Worm (Caenorhabditis elegans) whole organism, young adult: ENCODE data around the gene W09D6.4.

ENCODE experiments used
- B0019.2 ChIP-seq: fragments of 200-800 bp; sonication (Bioruptor generic); conservative IDR thresholded peaks from 2 replicates; pipeline ENCODE4 v1.3.6; 2022; ENCODE audit warnings: missing genetic modification reagents, missing genetic modification characterization, missing compliant biosample characterization
- B0261.1 ChIP-seq: sonication (generic microtip); optimal IDR thresholded peaks from 2 replicates; lab custom pipeline; 2016; ENCODE audit warnings: mild to moderate bottlenecking, missing genetic modification characterization, moderate library complexity, missing compliant biosample characterization
- F10E7.11 ChIP-seq: sonication (generic microtip); optimal IDR thresholded peaks from 2 replicates; lab custom pipeline; 2017; ENCODE audit warnings: mild to moderate bottlenecking, missing genetic modification characterization, moderate library complexity, missing compliant biosample characterization
- F23B12.7 ChIP-seq: sonication (generic microtip); optimal IDR thresholded peaks from 2 replicates; lab custom pipeline; 2017; ENCODE audit warnings: missing genetic modification characterization, mild to moderate bottlenecking, missing compliant biosample characterization, antibody characterized with exemption, moderate library complexity; ENCODE audit not compliant: insufficient read depth
- F37B4.10 ChIP-seq: fragments of 200-800 bp; sonication (Bioruptor generic); IDR thresholded peaks from 2 replicates; pipeline ENCODE4 v1.3.6; 2022; ENCODE audit warnings: missing genetic modification characterization, missing compliant biosample characterization
- F39B2.1 ChIP-seq: fragments of 200-800 bp; sonication (Bioruptor generic); IDR thresholded peaks from 2 replicates; pipeline ENCODE4 v1.3.6; 2022; ENCODE audit warnings: missing genetic modification reagents, missing genetic modification characterization, missing compliant biosample characterization
- F49E8.2 ChIP-seq: sonication (generic microtip); optimal IDR thresholded peaks from 3 replicates; lab custom pipeline; 2017; ENCODE audit warnings: missing genetic modification characterization, mild to moderate bottlenecking, missing compliant biosample characterization, antibody characterized with exemption, moderate library complexity; ENCODE audit not compliant: insufficient read depth
- T07F8.4 ChIP-seq: sonication (generic microtip); optimal IDR thresholded peaks from 2 replicates; lab custom pipeline; 2016; ENCODE audit warnings: mild to moderate bottlenecking, missing genetic modification characterization, moderate library complexity, missing compliant biosample characterization
- Y53F4B.3 ChIP-seq: fragments of 200-800 bp; sonication (Bioruptor generic); IDR thresholded peaks from 2 replicates; pipeline ENCODE4 v1.3.6; 2022; ENCODE audit warnings: missing genetic modification reagents, missing genetic modification characterization, missing compliant biosample characterization
- Y53G8AR.9 ChIP-seq: fragments of 200-800 bp; sonication (Bioruptor generic); conservative IDR thresholded peaks from 2 replicates; pipeline ENCODE4 v1.3.6; 2022; ENCODE audit warnings: missing genetic modification reagents, missing genetic modification characterization, missing compliant biosample characterization
- Y56A3A.18 ChIP-seq: fragments of 200-800 bp; sonication (Bioruptor generic); IDR thresholded peaks from 2 replicates; pipeline ENCODE4 v1.3.6; 2022; ENCODE audit warnings: missing genetic modification reagents, missing genetic modification characterization, missing compliant biosample characterization
- Y95B8A.8 ChIP-seq: fragments of 200-800 bp; sonication (Bioruptor generic); IDR thresholded peaks from 2 replicates; pipeline ENCODE4 v1.3.6; 2022; ENCODE audit warnings: missing genetic modification reagents, missing genetic modification characterization, missing compliant biosample characterization
- ZK185.1 ChIP-seq: sonication (generic microtip); optimal IDR thresholded peaks from 2 replicates; lab custom pipeline; 2016; ENCODE audit warnings: mild to moderate bottlenecking, missing genetic modification characterization, missing compliant biosample characterization; ENCODE audit not compliant: poor library complexity, severe bottlenecking
- atf-7 ChIP-seq: sonication (generic microtip); optimal IDR thresholded peaks from 2 replicates; lab custom pipeline; 2017; ENCODE audit warnings: mild to moderate bottlenecking, missing genetic modification characterization, missing compliant biosample characterization
- attf-3 ChIP-seq: fragments of 200-800 bp; sonication (Bioruptor generic); conservative IDR thresholded peaks from 2 replicates; pipeline ENCODE4 v1.3.6; 2022; ENCODE audit warnings: missing genetic modification reagents, missing genetic modification characterization, missing compliant biosample characterization
- cebp-1 ChIP-seq, 2 experiments: fragments of 200-800 bp in 1 of 2; sonication (Bioruptor generic) in 1 of 2; sonication (generic microtip) in 1 of 2; IDR thresholded peaks in 1 of 2; optimal IDR thresholded peaks in 1 of 2; 2 replicates each; pipeline versions ENCODE4 v1.3.6 to Lab custom; 2017 to 2022; ENCODE audit warnings: missing compliant biosample characterization in 2 of 2, missing genetic modification characterization in 2 of 2, mild to moderate bottlenecking in 1 of 2, missing genetic modification reagents in 1 of 2, moderate library complexity in 1 of 2
- cebp-2 ChIP-seq: fragments of 200-800 bp; sonication (Bioruptor generic); IDR thresholded peaks from 2 replicates; pipeline ENCODE4 v1.3.6; 2022; ENCODE audit warnings: missing genetic modification characterization, missing compliant biosample characterization
- ceh-79 ChIP-seq: sonication (generic microtip); optimal IDR thresholded peaks from 2 replicates; lab custom pipeline; 2017; ENCODE audit warnings: mild to moderate bottlenecking, missing genetic modification characterization, missing compliant biosample characterization
- dox-1 ChIP-seq: fragments of 200-800 bp; sonication (Bioruptor generic); IDR thresholded peaks from 2 replicates; pipeline ENCODE4 v1.3.6; 2022; ENCODE audit warnings: missing genetic modification reagents, missing genetic modification characterization, missing compliant biosample characterization
- fkh-3 ChIP-seq: sonication (generic microtip); optimal IDR thresholded peaks from 2 replicates; lab custom pipeline; 2016; ENCODE audit warnings: mild to moderate bottlenecking, missing genetic modification characterization, missing compliant biosample characterization
- hlh-12 ChIP-seq: sonication (generic microtip); optimal IDR thresholded peaks from 2 replicates; lab custom pipeline; 2016; ENCODE audit warnings: missing genetic modification characterization, missing compliant biosample characterization
- let-526 ChIP-seq: fragments of 200-800 bp; sonication (Bioruptor generic); IDR thresholded peaks from 2 replicates; pipeline ENCODE4 v1.3.6; 2022; ENCODE audit warnings: missing genetic modification reagents, missing genetic modification characterization, missing compliant biosample characterization
- let-607 ChIP-seq, 2 experiments: fragments of 200-800 bp in 1 of 2; sonication (Bioruptor generic) in 1 of 2; sonication (generic microtip) in 1 of 2; optimal IDR thresholded peaks; 2 replicates each; lab custom pipeline; 2016 to 2018; ENCODE audit warnings: mild to moderate bottlenecking in 2 of 2, missing compliant biosample characterization in 2 of 2, missing genetic modification characterization in 2 of 2, moderate library complexity in 2 of 2, missing genotype in 1 of 2
- lin-26 ChIP-seq: fragments of 200-800 bp; sonication (Bioruptor generic); IDR thresholded peaks from 2 replicates; pipeline ENCODE4 v1.3.6; 2022; ENCODE audit warnings: missing genetic modification reagents, missing genetic modification characterization, missing compliant biosample characterization
- lin-35 ChIP-seq, 3 experiments: fragments of 150-350 bp in 2 of 3; sonication (generic microtip) in 1 of 3; optimal IDR thresholded peaks; 2 replicates each; lab custom pipeline; 2014 to 2018; ENCODE audit warnings: missing biosample characterization in 3 of 3, missing genetic modification characterization in 3 of 3, missing genetic modification reagents in 3 of 3
- lin-54 ChIP-seq: fragments of 200-800 bp; sonication (Bioruptor generic); optimal IDR thresholded peaks from 2 replicates; lab custom pipeline; 2018; ENCODE audit warnings: mild to moderate bottlenecking, missing genetic modification characterization, missing compliant biosample characterization
- lsl-1 ChIP-seq: fragments of 200-800 bp; sonication (Bioruptor generic); optimal IDR thresholded peaks from 2 replicates; lab custom pipeline; 2018; ENCODE audit warnings: mild to moderate bottlenecking, missing genetic modification characterization, moderate library complexity, missing compliant biosample characterization
- madf-6 ChIP-seq: fragments of 200-800 bp; sonication (Bioruptor generic); IDR thresholded peaks from 2 replicates; pipeline ENCODE4 v1.3.6; 2022; ENCODE audit warnings: missing genetic modification reagents, missing genetic modification characterization, missing compliant biosample characterization
- mcd-1 ChIP-seq: fragments of 200-800 bp; sonication (Bioruptor generic); IDR thresholded peaks from 2 replicates; pipeline ENCODE4 v1.3.6; 2022; ENCODE audit warnings: missing genetic modification reagents, missing genetic modification characterization, missing compliant biosample characterization
- mel-28 ChIP-seq: sonication (generic microtip); optimal IDR thresholded peaks from 2 replicates; lab custom pipeline; 2016; ENCODE audit warnings: borderline replicate concordance, mild to moderate bottlenecking, missing genetic modification characterization, missing compliant biosample characterization
- nfyb-1 ChIP-seq: fragments of 200-800 bp; sonication (Bioruptor generic); IDR thresholded peaks from 2 replicates; pipeline ENCODE4 v1.3.6; 2022; ENCODE audit warnings: missing genetic modification reagents, missing genetic modification characterization, missing compliant biosample characterization
- nhr-27 ChIP-seq: fragments of 200-800 bp; sonication (Bioruptor generic); optimal IDR thresholded peaks from 2 replicates; lab custom pipeline; 2018; ENCODE audit warnings: mild to moderate bottlenecking, missing genetic modification characterization, moderate library complexity, missing compliant biosample characterization
- nhr-80 ChIP-seq: sonication (generic microtip); optimal IDR thresholded peaks from 2 replicates; lab custom pipeline; 2016; ENCODE audit warnings: missing genetic modification characterization, missing compliant biosample characterization
- pha-4 ChIP-seq: fragments of 150-350 bp; sonication (generic microtip); optimal IDR thresholded peaks from 2 replicates; lab custom pipeline; 2014; ENCODE audit warnings: missing biosample characterization, missing genetic modification reagents, missing genetic modification characterization
- rec-8 ChIP-seq, 2 experiments: sonication (generic microtip); optimal IDR thresholded peaks; 2 replicates each; lab custom pipeline; 2016; ENCODE audit warnings: mild to moderate bottlenecking in 2 of 2, missing genetic modification characterization in 2 of 2, missing genetic modification reagents in 2 of 2, missing genotype in 2 of 2, missing biosample characterization in 1 of 2, missing compliant biosample characterization in 1 of 2, moderate library complexity in 1 of 2
- repo-1 ChIP-seq: sonication (generic microtip); optimal IDR thresholded peaks from 2 replicates; lab custom pipeline; 2017; ENCODE audit warnings: mild to moderate bottlenecking, missing genetic modification characterization, missing compliant biosample characterization
- snpc-1.1 ChIP-seq: sonication (generic microtip); optimal IDR thresholded peaks from 2 replicates; lab custom pipeline; 2017; ENCODE audit warnings: missing genetic modification characterization, mild to moderate bottlenecking, missing compliant biosample characterization, antibody characterized with exemption, moderate library complexity, missing genotype, missing genetic modification reagents; ENCODE audit not compliant: insufficient read depth
- snpc-1.3 ChIP-seq: sonication (generic microtip); optimal IDR thresholded peaks from 2 replicates; lab custom pipeline; 2017; ENCODE audit warnings: missing genetic modification characterization, mild to moderate bottlenecking, missing compliant biosample characterization, antibody characterized with exemption, moderate library complexity, missing genotype, missing genetic modification reagents; ENCODE audit not compliant: insufficient read depth
- snpc-3.4 ChIP-seq: sonication (generic microtip); optimal IDR thresholded peaks from 2 replicates; lab custom pipeline; 2017; ENCODE audit warnings: missing genetic modification characterization, mild to moderate bottlenecking, missing compliant biosample characterization, antibody characterized with exemption, moderate library complexity, missing genotype, missing genetic modification reagents
- somi-1 ChIP-seq: fragments of 200-800 bp; sonication (Bioruptor generic); optimal IDR thresholded peaks from 2 replicates; lab custom pipeline; 2018; ENCODE audit warnings: mild to moderate bottlenecking, missing genetic modification characterization, missing compliant biosample characterization
- tbp1 ChIP-seq: fragments of 200-800 bp; sonication (Bioruptor generic); optimal IDR thresholded peaks from 2 replicates; lab custom pipeline; 2018; ENCODE audit warnings: mild to moderate bottlenecking, missing genetic modification characterization, missing compliant biosample characterization
- unc-130 ChIP-seq: sonication (generic microtip); optimal IDR thresholded peaks from 2 replicates; lab custom pipeline; 2016; ENCODE audit warnings: missing genetic modification reagents, missing genetic modification characterization, missing compliant biosample characterization
- ztf-18 ChIP-seq: sonication (generic microtip); optimal IDR thresholded peaks from 2 replicates; lab custom pipeline; 2016; ENCODE audit warnings: missing genotype, mild to moderate bottlenecking, missing genetic modification characterization, missing compliant biosample characterization
- ztf-25 ChIP-seq: fragments of 200-800 bp; sonication (Bioruptor generic); IDR thresholded peaks from 2 replicates; pipeline ENCODE4 v1.3.6; 2022; ENCODE audit warnings: missing genetic modification reagents, missing genetic modification characterization, missing compliant biosample characterization
- ztf-3 ChIP-seq: fragments of 200-800 bp; sonication (Bioruptor generic); optimal IDR thresholded peaks from 2 replicates; lab custom pipeline; 2018; ENCODE audit warnings: mild to moderate bottlenecking, missing genetic modification characterization, missing compliant biosample characterization

Gene W09D6.4

ce11 chrIII:11063259-11063658, 16.3 kb upstream of the W09D6.4 start, which contains the start of gene rsa-2 (continued):
- no peak for TF ChIP-seq cebp-1 (GFP tag; IDR thresholded peaks at IDR 0.05; lab: Robert Waterston, UW)
- peak; percentile 29 for TF ChIP-seq cebp-1 (tag; optimal IDR thresholded peaks at IDR 0.05; lab: Kevin White, UChicago)
- TF ChIP-seq Y95B8A.8 (GFP tag; lab: Robert Waterston, UW): 0 out of 2 replicates have a peak, but pooled peaks have one; percentile 33
- peak in 1 of 3 experiments; percentile 79 for TF ChIP-seq lin-35 (GFP tag; optimal IDR thresholded peaks at IDR 0.05; lab: Kevin White, UChicago)
- TF ChIP-seq Y56A3A.18: no peak
- no peak for TF ChIP-seq rec-8 (tag; optimal IDR thresholded peaks at IDR 0.05; lab: Kevin White, UChicago)
- TF ChIP-seq dox-1: peak; percentile 76

- TF ChIP-seq somi-1 (GFP tag; lab: Kevin White, UChicago) (no peak), B0261.1 (no peak), nhr-80 (tag; lab: Kevin White, UChicago) (no peak), F10E7.11 (no peak), unc-130 (GFP tag; lab: Kevin White, UChicago) (no peak), let-526 (GFP tag; lab: Robert Waterston, UW) (no peak), let-607 (tag; optimal IDR thresholded peaks at IDR 0.05; lab: Kevin White, UChicago) (no peak), snpc-1.1 (tag; lab: Kevin White, UChicago) (no peak), pha-4 (tag; lab: Kevin White, UChicago) (no peak), ceh-79 (tag; lab: Kevin White, UChicago) (no peak), nhr-27 (tag; lab: Kevin White, UChicago) (no peak), F49E8.2 (tag; lab: Kevin White, UChicago) (peak; percentile 2), F39B2.1 (GFP tag; lab: Robert Waterston, UW) (no peak), fkh-3 (no peak), attf-3 (GFP tag; lab: Robert Waterston, UW) (no peak), ztf-3 (GFP tag; lab: Kevin White, UChicago) (no peak), F37B4.10 (GFP tag; lab: Robert Waterston, UW) (no peak), lin-35 (GFP tag; optimal IDR thresholded peaks at IDR 0.05; lab: Kevin White, UChicago) (no peak), Y53G8AR.9 (GFP tag; lab: Robert Waterston, UW) (no peak), hlh-12 (tag; lab: Kevin White, UChicago) (no peak), tbp1 (GFP tag; lab: Kevin White, UChicago) (no peak), cebp-2 (GFP tag; lab: Robert Waterston, UW) (no peak), atf-7 (tag; lab: Kevin White, UChicago) (no peak), repo-1 (tag; lab: Kevin White, UChicago) (no peak), nfyb-1 (GFP tag; lab: Robert Waterston, UW) (no peak), snpc-3.4 (no peak), Y53F4B.3 (no peak), lsl-1 (GFP tag; lab: Kevin White, UChicago) (peak; percentile 0), ztf-18 (tag; lab: Kevin White, UChicago) (no peak), T07F8.4 (tag; lab: Kevin White, UChicago) (no peak), ZK185.1 (tag; lab: Kevin White, UChicago) (no peak), mcd-1 (GFP tag; lab: Robert Waterston, UW) (peak; percentile 73), ztf-25 (no peak), B0019.2 (no peak), snpc-1.3 (no peak), madf-6 (GFP tag; lab: Robert Waterston, UW) (no peak), lin-26 (GFP tag; lab: Robert Waterston, UW) (no peak), mel-28 (tag; lab: Kevin White, UChicago) (no peak), F23B12.7 (no peak), lin-54 (GFP tag; lab: Kevin White, UChicago) (peak; percentile 27)
Measured at ce11 chrIII:11064576-11064975, 15.0 kb upstream of the W09D6.4 start.
